Worm (Caenorhabditis elegans) whole organism, young adult: Measurements from ENCODE around the gene F41G3.5.

Experiments
- B0019.2 ChIP-seq: fragments of 200-800 bp; sonication (Bioruptor generic); conservative IDR thresholded peaks from 2 replicates; pipeline ENCODE4 v1.3.6; 2022; ENCODE audit warnings: missing genetic modification reagents, missing genetic modification characterization, missing compliant biosample characterization
- D2030.7 ChIP-seq: fragments of 200-800 bp; sonication (Bioruptor generic); IDR thresholded peaks from 2 replicates; pipeline ENCODE4 v1.3.6; 2022; ENCODE audit warnings: missing genetic modification reagents, missing genetic modification characterization, missing compliant biosample characterization
- F10E7.11 ChIP-seq: sonication (generic microtip); optimal IDR thresholded peaks from 2 replicates; lab custom pipeline; 2017; ENCODE audit warnings: mild to moderate bottlenecking, missing genetic modification characterization, moderate library complexity, missing compliant biosample characterization
- F33H1.4 ChIP-seq: fragments of 200-800 bp; sonication (Bioruptor generic); IDR thresholded peaks from 2 replicates; pipeline ENCODE4 v1.3.6; 2022; ENCODE audit warnings: missing genetic modification reagents, missing genetic modification characterization, missing compliant biosample characterization
- F55B11.4 ChIP-seq: sonication (generic microtip); optimal IDR thresholded peaks from 2 replicates; lab custom pipeline; 2016; ENCODE audit warnings: missing compliant biosample characterization, missing genetic modification characterization, borderline replicate concordance; ENCODE audit not compliant: insufficient read depth
- K11D2.4 ChIP-seq: fragments of 200-800 bp; sonication (Bioruptor generic); IDR thresholded peaks from 2 replicates; pipeline ENCODE4 v1.3.6; 2022; ENCODE audit warnings: missing genetic modification reagents, missing genetic modification characterization, missing compliant biosample characterization
- K12H6.12 ChIP-seq: fragments of 200-800 bp; sonication (Bioruptor generic); optimal IDR thresholded peaks from 2 replicates; lab custom pipeline; 2018; ENCODE audit warnings: mild to moderate bottlenecking, missing genetic modification characterization, missing compliant biosample characterization
- T07F8.4 ChIP-seq: sonication (generic microtip); optimal IDR thresholded peaks from 2 replicates; lab custom pipeline; 2016; ENCODE audit warnings: mild to moderate bottlenecking, missing genetic modification characterization, moderate library complexity, missing compliant biosample characterization
- ZK185.1 ChIP-seq: sonication (generic microtip); optimal IDR thresholded peaks from 2 replicates; lab custom pipeline; 2016; ENCODE audit warnings: mild to moderate bottlenecking, missing genetic modification characterization, missing compliant biosample characterization; ENCODE audit not compliant: poor library complexity, severe bottlenecking
- aptf-3 ChIP-seq: fragments of 200-800 bp; sonication (Bioruptor generic); IDR thresholded peaks from 2 replicates; pipeline ENCODE4 v1.3.6; 2022; ENCODE audit warnings: missing genetic modification characterization, missing compliant biosample characterization
- atf-7 ChIP-seq: sonication (generic microtip); optimal IDR thresholded peaks from 2 replicates; lab custom pipeline; 2017; ENCODE audit warnings: mild to moderate bottlenecking, missing genetic modification characterization, missing compliant biosample characterization
- athp-1 ChIP-seq: sonication (generic microtip); optimal IDR thresholded peaks from 2 replicates; lab custom pipeline; 2017; ENCODE audit warnings: mild to moderate bottlenecking, missing genetic modification characterization, missing compliant biosample characterization
- attf-3 ChIP-seq: fragments of 200-800 bp; sonication (Bioruptor generic); conservative IDR thresholded peaks from 2 replicates; pipeline ENCODE4 v1.3.6; 2022; ENCODE audit warnings: missing genetic modification reagents, missing genetic modification characterization, missing compliant biosample characterization
- attf-5 ChIP-seq: fragments of 200-800 bp; sonication (Bioruptor generic); optimal IDR thresholded peaks from 2 replicates; lab custom pipeline; 2018; ENCODE audit warnings: mild to moderate bottlenecking, missing genetic modification characterization, missing compliant biosample characterization
- bed-1 ChIP-seq: fragments of 200-800 bp; sonication (Bioruptor generic); IDR thresholded peaks from 2 replicates; pipeline ENCODE4 v1.3.6; 2022; ENCODE audit warnings: missing genetic modification reagents, missing genetic modification characterization, missing compliant biosample characterization
- bed-2 ChIP-seq: fragments of 200-800 bp; sonication (Bioruptor generic); IDR thresholded peaks from 2 replicates; pipeline ENCODE4 v1.3.6; 2022; ENCODE audit warnings: missing genetic modification reagents, missing genetic modification characterization, missing compliant biosample characterization
- ceh-100 ChIP-seq: fragments of 200-800 bp; sonication (Bioruptor generic); IDR thresholded peaks from 2 replicates; pipeline ENCODE4 v1.3.6; 2022; ENCODE audit warnings: missing genetic modification reagents, missing genetic modification characterization, missing compliant biosample characterization
- ceh-27 ChIP-seq: fragments of 200-800 bp; sonication (Bioruptor generic); optimal IDR thresholded peaks from 2 replicates; lab custom pipeline; 2018; ENCODE audit warnings: mild to moderate bottlenecking, missing genetic modification characterization, moderate library complexity, missing compliant biosample characterization
- ceh-40 ChIP-seq: fragments of 200-800 bp; sonication (Bioruptor generic); IDR thresholded peaks from 2 replicates; pipeline ENCODE4 v1.3.6; 2022; ENCODE audit warnings: missing genetic modification characterization, missing compliant biosample characterization
- ceh-79 ChIP-seq: sonication (generic microtip); optimal IDR thresholded peaks from 2 replicates; lab custom pipeline; 2017; ENCODE audit warnings: mild to moderate bottlenecking, missing genetic modification characterization, missing compliant biosample characterization
- ceh-91 ChIP-seq: fragments of 200-800 bp; sonication (Bioruptor generic); IDR thresholded peaks from 2 replicates; pipeline ENCODE4 v1.3.6; 2022; ENCODE audit warnings: missing genetic modification reagents, missing genetic modification characterization, missing compliant biosample characterization
- dpff-1 ChIP-seq: sonication (generic microtip); optimal IDR thresholded peaks from 2 replicates; lab custom pipeline; 2017; ENCODE audit warnings: mild to moderate bottlenecking, missing genetic modification characterization, missing compliant biosample characterization
- efl-1 ChIP-seq: fragments of 150-350 bp; optimal IDR thresholded peaks from 2 replicates; lab custom pipeline; 2014; ENCODE audit warnings: missing biosample characterization, missing genetic modification reagents, missing genetic modification characterization
- egrh-3 ChIP-seq: fragments of 200-800 bp; sonication (Bioruptor generic); IDR thresholded peaks from 2 replicates; pipeline ENCODE4 v1.3.6; 2022; ENCODE audit warnings: missing genetic modification reagents, missing genetic modification characterization, missing compliant biosample characterization
- ets-4 ChIP-seq: fragments of 200-800 bp; sonication (Bioruptor generic); optimal IDR thresholded peaks from 2 replicates; lab custom pipeline; 2018; ENCODE audit warnings: mild to moderate bottlenecking, missing genetic modification characterization, missing compliant biosample characterization
- hmg-1.2 ChIP-seq: fragments of 200-800 bp; sonication (Bioruptor generic); IDR thresholded peaks from 2 replicates; pipeline ENCODE4 v1.3.6; 2022; ENCODE audit warnings: missing genetic modification reagents, missing genetic modification characterization, missing compliant biosample characterization
- lag-1 ChIP-seq: fragments of 200-800 bp; sonication (Bioruptor generic); IDR thresholded peaks from 2 replicates; pipeline ENCODE4 v1.3.6; 2022; ENCODE audit warnings: missing genetic modification reagents, missing genetic modification characterization, missing compliant biosample characterization
- let-526 ChIP-seq: fragments of 200-800 bp; sonication (Bioruptor generic); IDR thresholded peaks from 2 replicates; pipeline ENCODE4 v1.3.6; 2022; ENCODE audit warnings: missing genetic modification reagents, missing genetic modification characterization, missing compliant biosample characterization
- lin-54 ChIP-seq: fragments of 200-800 bp; sonication (Bioruptor generic); optimal IDR thresholded peaks from 2 replicates; lab custom pipeline; 2018; ENCODE audit warnings: mild to moderate bottlenecking, missing genetic modification characterization, missing compliant biosample characterization
- madf-10 ChIP-seq: sonication (generic microtip); optimal IDR thresholded peaks from 2 replicates; lab custom pipeline; 2016; ENCODE audit warnings: mild to moderate bottlenecking, missing genetic modification characterization, missing compliant biosample characterization
- mcd-1 ChIP-seq: fragments of 200-800 bp; sonication (Bioruptor generic); IDR thresholded peaks from 2 replicates; pipeline ENCODE4 v1.3.6; 2022; ENCODE audit warnings: missing genetic modification reagents, missing genetic modification characterization, missing compliant biosample characterization
- mes-4 ChIP-seq: sonication (generic microtip); optimal IDR thresholded peaks from 2 replicates; lab custom pipeline; 2016; ENCODE audit warnings: missing genotype, missing genetic modification characterization, missing compliant biosample characterization
- mxl-1 ChIP-seq: sonication (generic microtip); optimal IDR thresholded peaks from 2 replicates; lab custom pipeline; 2016; ENCODE audit warnings: missing genetic modification characterization, missing compliant biosample characterization
- nfyb-1 ChIP-seq: fragments of 200-800 bp; sonication (Bioruptor generic); IDR thresholded peaks from 2 replicates; pipeline ENCODE4 v1.3.6; 2022; ENCODE audit warnings: missing genetic modification reagents, missing genetic modification characterization, missing compliant biosample characterization
- nhr-179 ChIP-seq: sonication (generic microtip); optimal IDR thresholded peaks from 2 replicates; lab custom pipeline; 2016; ENCODE audit warnings: mild to moderate bottlenecking, missing genetic modification characterization, missing compliant biosample characterization
- nhr-27 ChIP-seq: fragments of 200-800 bp; sonication (Bioruptor generic); optimal IDR thresholded peaks from 2 replicates; lab custom pipeline; 2018; ENCODE audit warnings: mild to moderate bottlenecking, missing genetic modification characterization, moderate library complexity, missing compliant biosample characterization
- repo-1 ChIP-seq: sonication (generic microtip); optimal IDR thresholded peaks from 2 replicates; lab custom pipeline; 2017; ENCODE audit warnings: mild to moderate bottlenecking, missing genetic modification characterization, missing compliant biosample characterization
- rpc-1 ChIP-seq, 2 experiments: fragments of 150-350 bp in 1 of 2; sonication (generic microtip) in 1 of 2; optimal IDR thresholded peaks; 2 replicates each; lab custom pipeline; 2014 to 2018; ENCODE audit warnings: missing biosample characterization in 1 of 2, missing genetic modification characterization in 1 of 2, missing genetic modification reagents in 1 of 2, missing genotype in 1 of 2
- snpc-3.4 ChIP-seq: sonication (generic microtip); optimal IDR thresholded peaks from 2 replicates; lab custom pipeline; 2017; ENCODE audit warnings: missing genetic modification characterization, mild to moderate bottlenecking, missing compliant biosample characterization, antibody characterized with exemption, moderate library complexity, missing genotype, missing genetic modification reagents
- tbp1 ChIP-seq: fragments of 200-800 bp; sonication (Bioruptor generic); optimal IDR thresholded peaks from 2 replicates; lab custom pipeline; 2018; ENCODE audit warnings: mild to moderate bottlenecking, missing genetic modification characterization, missing compliant biosample characterization
- xnd-1 ChIP-seq: sonication (generic microtip); optimal IDR thresholded peaks from 2 replicates; lab custom pipeline; 2016; ENCODE audit warnings: missing genotype, missing genetic modification reagents, missing genetic modification characterization, missing compliant biosample characterization
- ztf-18 ChIP-seq: sonication (generic microtip); optimal IDR thresholded peaks from 2 replicates; lab custom pipeline; 2016; ENCODE audit warnings: missing genotype, mild to moderate bottlenecking, missing genetic modification characterization, missing compliant biosample characterization
- ztf-28 ChIP-seq: fragments of 200-800 bp; sonication (Bioruptor generic); IDR thresholded peaks from 2 replicates; pipeline ENCODE4 v1.3.6; 2022; ENCODE audit warnings: missing genetic modification reagents, missing genetic modification characterization, missing compliant biosample characterization
- ztf-6 ChIP-seq: fragments of 200-800 bp; sonication (Bioruptor generic); IDR thresholded peaks from 2 replicates; pipeline ENCODE4 v1.3.6; 2022; ENCODE audit warnings: missing genetic modification reagents, missing genetic modification characterization, missing compliant biosample characterization

F41G3.5 gene

DNA sequence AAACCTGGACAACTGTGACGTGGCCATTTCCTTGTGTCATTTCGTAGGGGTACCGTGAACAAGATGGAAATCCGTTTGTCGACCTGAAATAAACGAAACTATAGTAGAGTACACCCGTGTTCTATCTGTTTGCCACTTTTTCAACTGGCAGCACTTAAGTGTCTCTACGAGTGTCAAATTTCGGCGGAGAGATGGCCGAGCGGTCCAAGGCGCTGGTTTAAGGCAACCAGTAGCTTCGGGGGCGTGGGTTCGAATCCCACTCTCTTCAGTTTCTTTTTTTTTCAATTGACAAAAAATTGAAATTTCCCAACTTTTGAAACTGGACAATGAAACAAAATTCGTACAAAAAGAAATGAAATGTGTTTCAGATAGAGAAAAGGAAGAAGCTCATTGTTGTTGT, 24.9 kb upstream of the F41G3.5 start (continued):
- TF ChIP-seq mes-4 (tag; lab: Kevin White, UChicago) (no peak), egrh-3 (GFP tag; lab: Robert Waterston, UW) (peak; percentile 44; the same call in 1 of the 2 replicates), mxl-1 (tag; lab: Kevin White, UChicago) (no peak), let-526 (no peak), nhr-27 (tag; lab: Kevin White, UChicago) (peak; percentile 4), aptf-3 (0 out of 2 replicates have a peak, but pooled peaks have one; percentile 24), xnd-1 (tag; lab: Kevin White, UChicago) (no peak), ztf-28 (peak; percentile 65; the same call in 1 of the 2 replicates), dpff-1 (tag; lab: Kevin White, UChicago) (no peak), B0019.2 (GFP tag; lab: Robert Waterston, UW) (no peak), ztf-18 (tag; lab: Kevin White, UChicago) (peak; percentile 13), tbp1 (GFP tag; lab: Kevin White, UChicago) (peak; percentile 95), ets-4 (GFP tag; lab: Kevin White, UChicago) (no peak), madf-10 (tag; lab: Kevin White, UChicago) (no peak), F10E7.11 (tag; lab: Kevin White, UChicago) (no peak), ceh-100 (GFP tag; lab: Robert Waterston, UW) (0 out of 2 replicates have a peak, but pooled peaks have one; percentile 24), bed-2 (GFP tag; lab: Robert Waterston, UW) (no peak), bed-1 (GFP tag; lab: Robert Waterston, UW) (no peak), ceh-91 (GFP tag; lab: Robert Waterston, UW) (no peak), K12H6.12 (tag; lab: Kevin White, UChicago) (peak; percentile 0), K11D2.4 (GFP tag; lab: Robert Waterston, UW) (0 out of 2 replicates have a peak, but pooled peaks have one; percentile 33), lin-54 (GFP tag; lab: Kevin White, UChicago) (no peak), lag-1 (no peak), rpc-1 (optimal IDR thresholded peaks at IDR 0.05; lab: Kevin White, UChicago) (peak; percentile 68), rpc-1 (tag; optimal IDR thresholded peaks at IDR 0.05; lab: Kevin White, UChicago) (peak; percentile 81), D2030.7 (GFP tag; lab: Robert Waterston, UW) (peak; percentile 41), repo-1 (tag; lab: Kevin White, UChicago) (peak; percentile 19), ceh-79 (peak; percentile 38), T07F8.4 (tag; lab: Kevin White, UChicago) (peak; percentile 22), attf-5 (GFP tag; lab: Kevin White, UChicago) (peak; percentile 21), atf-7 (peak; percentile 4), nhr-179 (tag; lab: Kevin White, UChicago) (no peak), attf-3 (GFP tag; lab: Robert Waterston, UW) (0 out of 2 replicates have a peak, but pooled peaks have one; percentile 30), mcd-1 (GFP tag; lab: Robert Waterston, UW) (peak; percentile 51; the same call in 1 of the 2 replicates), ceh-27 (GFP tag; lab: Kevin White, UChicago) (peak; percentile 41), snpc-3.4 (tag; lab: Kevin White, UChicago) (peak; percentile 12), nfyb-1 (no peak), efl-1 (GFP tag; lab: Kevin White, UChicago) (no peak), ZK185.1 (tag; lab: Kevin White, UChicago) (peak; percentile 32), ceh-40 (GFP tag; lab: Robert Waterston, UW) (no peak), ztf-6 (GFP tag; lab: Robert Waterston, UW) (no peak), hmg-1.2 (GFP tag; lab: Robert Waterston, UW) (peak; percentile 67), athp-1 (no peak), F33H1.4 (no peak; the same call in 1 of the 2 replicates), F55B11.4 (no peak)
